Worm (Caenorhabditis elegans): ENCODE results near the gene eri-12.

ce11 chrIV:12167944-12168343, 11.3 kb downstream of the eri-12 start, which contains the start of gene F20B10.3:
- TF ChIP-seq fkh-10 (GFP tag; optimal IDR thresholded peaks at IDR 0.05) (no peak), nhr-25 (tag; optimal IDR thresholded peaks at IDR 0.05) (no peak), hmg-11 (tag; optimal IDR thresholded peaks at IDR 0.05) (no peak), elt-2 (tag; optimal IDR thresholded peaks at IDR 0.05) (no peak), ceh-16 (tag; optimal IDR thresholded peaks at IDR 0.05) (no peak), lin-39 (tag; optimal IDR thresholded peaks at IDR 0.05) (no peak), mdl-1 (tag; optimal IDR thresholded peaks at IDR 0.05) (no peak), ztf-4 (tag; optimal IDR thresholded peaks at IDR 0.05) (no peak), fos-1 (tag; optimal IDR thresholded peaks at IDR 0.05) (no peak), nhr-28 (tag; optimal IDR thresholded peaks at IDR 0.05) (no peak), nhr-11 (tag; optimal IDR thresholded peaks at IDR 0.05) (no peak), elt-1 (tag; optimal IDR thresholded peaks at IDR 0.05) (no peak)

All from whole organism, L3 larva.